Worm (Caenorhabditis elegans): ENCODE measurements around the gene ZK370.4.

- no peak for TF ChIP-seq blmp-1 (tag; optimal IDR thresholded peaks at IDR 0.05)
- TF ChIP-seq unc-62 (GFP tag; optimal IDR thresholded peaks at IDR 0.05) = peak; percentile 57
- peak; percentile 76 for TF ChIP-seq pha-4 (tag; optimal IDR thresholded peaks at IDR 0.05)
Observed at ce11 chrIII:8741276-8741860, 10.2 kb upstream of the ZK370.4 start, which contains the start of gene pdhk-2.

Data from whole organism, mixed stage, embryonic.